Worm (Caenorhabditis elegans): ENCODE results near the gene atg-7.

Gene atg-7

DNA sequence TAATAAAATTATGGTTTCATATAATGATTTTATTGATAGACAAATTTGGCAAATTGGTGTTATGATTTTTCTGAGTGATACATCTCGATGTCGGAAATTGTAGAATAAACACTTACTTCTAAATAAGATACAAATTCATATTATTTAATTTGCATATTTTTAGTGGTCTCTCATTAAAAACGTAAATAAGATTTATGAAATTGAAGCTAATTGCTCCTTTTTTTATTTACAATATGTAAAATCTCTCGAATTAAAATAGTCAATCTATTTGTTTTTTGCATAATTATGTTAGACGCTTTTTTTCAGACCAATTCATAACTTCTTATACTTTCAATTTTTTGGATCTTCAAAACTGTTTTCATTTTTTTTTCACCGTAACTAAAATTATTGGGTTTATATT is 48.6 kb downstream of the atg-7 start, which contains the start of gene hrg-6:
hrg-6 (plus strand) TSS at position 301 of the 400 bp plus-strand sequence.
- TF ChIP-seq egl-27 (tag; optimal IDR thresholded peaks at IDR 0.05) (no peak), zag-1 (tag; optimal IDR thresholded peaks at IDR 0.05) (peak; percentile 36)

DNA sequence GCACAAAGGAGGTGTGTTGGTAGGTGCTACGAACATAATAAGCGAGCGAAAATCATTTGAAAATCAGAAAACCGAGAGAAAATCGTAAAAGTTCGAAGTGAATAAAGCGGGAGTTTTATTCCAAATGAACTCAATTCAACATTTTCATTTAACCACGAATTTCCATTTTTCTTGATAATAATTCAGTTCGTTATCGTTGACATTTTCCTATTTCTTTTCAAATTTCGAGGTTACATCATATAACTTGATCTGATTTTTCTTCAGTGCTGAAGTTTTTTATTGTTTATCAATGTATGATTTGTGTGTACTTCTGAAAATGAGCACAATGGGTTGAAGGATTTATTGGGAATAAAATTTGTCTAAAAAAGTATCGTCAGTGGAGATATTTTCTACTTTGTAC is 49.2 kb downstream of the atg-7 start:
- TF ChIP-seq elt-2 (tag; optimal IDR thresholded peaks at IDR 0.05) = peak; percentile 86
- no peak for TF ChIP-seq skn-1 (tag; optimal IDR thresholded peaks at IDR 0.05)
- no peak for TF ChIP-seq fkh-2 (tag; optimal IDR thresholded peaks at IDR 0.05)

- TF ChIP-seq ceh-16 (tag; optimal IDR thresholded peaks at IDR 0.05) (no peak), nhr-12 (tag; optimal IDR thresholded peaks at IDR 0.05) (no peak), fkh-10 (GFP tag; optimal IDR thresholded peaks at IDR 0.05) (no peak), skn-1 (tag; optimal IDR thresholded peaks at IDR 0.05) (no peak), ceh-28 (tag; optimal IDR thresholded peaks at IDR 0.05) (no peak), nhr-11 (tag; optimal IDR thresholded peaks at IDR 0.05) (no peak), R02D3.7 (tag; optimal IDR thresholded peaks at IDR 0.05) (no peak), elt-2 (tag; optimal IDR thresholded peaks at IDR 0.05) (no peak), nhr-28 (tag; optimal IDR thresholded peaks at IDR 0.05) (no peak)
Measured at ce11 chrIV:11030893-11031292, 50.0 kb downstream of the atg-7 start, which contains the start of gene hrg-4. Gene hrg-4, minus strand, starts transcription at chrIV:11030993.

DNA sequence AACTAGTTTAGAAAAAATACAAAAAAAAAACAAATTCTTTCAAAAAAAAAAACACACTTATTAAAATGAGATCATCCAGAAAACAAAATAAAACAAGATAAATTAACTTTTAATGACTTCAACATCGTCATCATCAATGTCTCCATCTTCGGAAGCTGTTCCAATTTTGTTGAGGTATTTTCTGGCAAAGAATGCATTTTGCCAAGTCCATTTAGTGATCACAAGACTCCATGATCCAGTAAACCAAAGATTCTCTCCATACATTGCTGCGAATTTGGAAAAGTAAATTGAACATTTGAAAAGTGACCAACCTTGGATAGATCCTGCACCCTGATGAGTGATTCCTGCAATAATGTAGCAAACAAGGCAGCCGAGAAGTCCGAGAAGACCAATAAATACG is 50.7 kb downstream of the atg-7 start:
- TF ChIP-seq elt-3 (tag; optimal IDR thresholded peaks at IDR 0.05) (no peak), lin-39 (tag; optimal IDR thresholded peaks at IDR 0.05) (no peak), egl-5 (tag; optimal IDR thresholded peaks at IDR 0.05) (no peak), mdl-1 (tag; optimal IDR thresholded peaks at IDR 0.05) (no peak), nhr-28 (tag; optimal IDR thresholded peaks at IDR 0.05) (no peak), R02D3.7 (tag; optimal IDR thresholded peaks at IDR 0.05) (no peak)

DNA sequence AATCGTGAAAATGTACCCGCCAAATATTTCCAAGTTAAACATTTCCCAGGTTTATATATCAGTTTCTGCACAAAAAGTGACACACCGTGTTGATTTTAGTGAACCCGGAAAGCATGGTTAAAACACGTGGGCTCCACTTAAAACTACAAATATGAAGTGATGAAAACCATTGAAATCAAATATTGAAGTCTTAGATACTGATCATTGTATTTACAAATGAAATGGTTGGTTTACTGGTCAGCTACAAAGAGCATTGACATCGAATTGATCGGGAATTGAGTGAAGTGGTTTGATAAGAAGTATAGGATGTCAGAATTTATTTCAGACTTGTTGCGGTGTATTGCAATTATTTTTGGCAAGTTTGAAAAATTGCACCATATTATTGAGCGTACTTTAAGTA is 51.4 kb downstream of the atg-7 start, which contains the start of gene hrg-5:
hrg-5 (minus strand) TSS at position 17 of the 400 bp plus-strand sequence.
- TF ChIP-seq pha-4 (tag; optimal IDR thresholded peaks at IDR 0.05) (peak; percentile 68), unc-39 (tag; optimal IDR thresholded peaks at IDR 0.05) (no peak), nhr-25 (tag; optimal IDR thresholded peaks at IDR 0.05) (no peak), aly-2 (tag; optimal IDR thresholded peaks at IDR 0.05) (no peak), elt-2 (tag; optimal IDR thresholded peaks at IDR 0.05) (peak; percentile 33), eor-1 (tag; optimal IDR thresholded peaks at IDR 0.05) (no peak), pqm-1 (tag; optimal IDR thresholded peaks at IDR 0.05) (peak; percentile 76), nhr-76 (tag; optimal IDR thresholded peaks at IDR 0.05) (no peak), fkh-10 (GFP tag; optimal IDR thresholded peaks at IDR 0.05) (no peak), hmg-11 (tag; optimal IDR thresholded peaks at IDR 0.05) (no peak), ceh-9 (tag; optimal IDR thresholded peaks at IDR 0.05) (no peak), ZK546.5 (tag; optimal IDR thresholded peaks at IDR 0.05) (no peak), R02D3.7 (tag; optimal IDR thresholded peaks at IDR 0.05) (no peak), mdl-1 (tag; optimal IDR thresholded peaks at IDR 0.05) (no peak)

Data from whole organism, L3 larva.